Worm (Caenorhabditis elegans) whole organism, late embryonic: ENCODE measurements around the gene skr-20.

ENCODE experiments used
- ama-1 ChIP-seq: fragments of 150-350 bp; optimal IDR thresholded peaks from 2 replicates; lab custom pipeline; 2014
- eyg-1 ChIP-seq: sonication (generic microtip); optimal IDR thresholded peaks from 2 replicates; lab custom pipeline; 2016; ENCODE audit warnings: missing genotype, missing genetic modification characterization, missing compliant biosample characterization
- fkh-6 ChIP-seq: sonication (generic microtip); optimal IDR thresholded peaks from 2 replicates; lab custom pipeline; 2016; ENCODE audit warnings: missing genetic modification characterization, missing compliant biosample characterization
- pag-3 ChIP-seq: sonication (generic microtip); optimal IDR thresholded peaks from 2 replicates; lab custom pipeline; 2016; ENCODE audit warnings: missing compliant biosample characterization, missing genetic modification characterization, borderline replicate concordance
- pha-4 ChIP-seq: fragments of 150-350 bp; optimal IDR thresholded peaks from 2 replicates; lab custom pipeline; 2018; ENCODE audit warnings: missing biosample characterization, missing genetic modification reagents, missing genetic modification characterization
- rnt-1 ChIP-seq: sonication (generic microtip); optimal IDR thresholded peaks from 2 replicates; lab custom pipeline; 2016; ENCODE audit warnings: missing genetic modification characterization, missing compliant biosample characterization

- TF ChIP-seq eyg-1 (tag; lab: Kevin White, UChicago) (no peak), pag-3 (tag; lab: Kevin White, UChicago) (no peak), fkh-6 (tag; lab: Kevin White, UChicago) (no peak), pha-4 (tag; lab: Kevin White, UChicago) (no peak), rnt-1 (tag; lab: Kevin White, UChicago) (no peak), ama-1 (lab: Kevin White, UChicago) (no peak)
Observed at ce11 chrX:13232259-13232658, 8.9 kb upstream of the skr-20 start, which contains the start of gene bgnt-1.5.
